Worm (Caenorhabditis elegans) whole organism, L1 larva: ENCODE data around the gene T01G5.7.

Experiments
- lin-35 ChIP-seq, 2 experiments: fragments of 150-350 bp; optimal IDR thresholded peaks; 2 replicates each; lab custom pipeline; 2014; ENCODE audit warnings: missing biosample characterization in 2 of 2, missing genetic modification characterization in 2 of 2, missing genetic modification reagents in 2 of 2
- nhr-77 ChIP-seq: fragments of 150-350 bp; optimal IDR thresholded peaks from 2 replicates; lab custom pipeline; 2014; ENCODE audit warnings: missing biosample characterization, missing genetic modification characterization
- skn-1 ChIP-seq: fragments of 150-350 bp; optimal IDR thresholded peaks from 2 replicates; lab custom pipeline; 2014; ENCODE audit warnings: missing biosample characterization, missing genetic modification characterization
- tbx-2 ChIP-seq: sonication (generic microtip); optimal IDR thresholded peaks from 2 replicates; lab custom pipeline; 2016; ENCODE audit warnings: missing genetic modification characterization, missing compliant biosample characterization

- TF ChIP-seq skn-1 (tag; lab: Kevin White, UChicago) (no peak), lin-35 (GFP tag; optimal IDR thresholded peaks at IDR 0.05; lab: Kevin White, UChicago) (no peak), tbx-2 (tag; lab: Kevin White, UChicago) (no peak), nhr-77 (tag; lab: Kevin White, UChicago) (no peak)
These were observed 31.5 kb downstream of the T01G5.7 start, which contains the start of gene K08F9.1 for ce11 chrV:15143285-15143684.
